Worm (Caenorhabditis elegans) whole organism, late embryonic: ENCODE data around the gene aly-1.

ENCODE experiments used
- C08G9.2 ChIP-seq: sonication (generic microtip); optimal IDR thresholded peaks from 2 replicates; lab custom pipeline; 2016; ENCODE audit warnings: mild to moderate bottlenecking, missing genetic modification characterization, moderate library complexity, missing compliant biosample characterization
- K09A11.1 ChIP-seq: sonication (generic microtip); optimal IDR thresholded peaks from 2 replicates; lab custom pipeline; 2017; ENCODE audit warnings: antibody characterized with exemption, mild to moderate bottlenecking, missing genetic modification characterization, missing compliant biosample characterization; ENCODE audit not compliant: insufficient read depth
- Y22D7AL.16 ChIP-seq: sonication (generic microtip); optimal IDR thresholded peaks from 2 replicates; lab custom pipeline; 2016; ENCODE audit warnings: missing genetic modification characterization, missing compliant biosample characterization
- ahr-1 ChIP-seq: sonication (generic microtip); optimal IDR thresholded peaks from 2 replicates; lab custom pipeline; 2016; ENCODE audit warnings: missing genetic modification characterization, missing compliant biosample characterization
- ceh-18 ChIP-seq: sonication (generic microtip); optimal IDR thresholded peaks from 2 replicates; lab custom pipeline; 2016; ENCODE audit warnings: missing genetic modification characterization, missing compliant biosample characterization
- ceh-19 ChIP-seq: fragments of 200-800 bp; sonication (Bioruptor generic); optimal IDR thresholded peaks from 2 replicates; lab custom pipeline; 2018; ENCODE audit warnings: mild to moderate bottlenecking, missing genetic modification characterization, missing compliant biosample characterization
- ceh-22 ChIP-seq: sonication (generic microtip); optimal IDR thresholded peaks from 2 replicates; lab custom pipeline; 2017; ENCODE audit warnings: missing biosample characterization, missing genetic modification characterization
- ceh-30 ChIP-seq: fragments of 150-350 bp; optimal IDR thresholded peaks from 2 replicates; lab custom pipeline; 2014; ENCODE audit warnings: missing biosample characterization, missing genetic modification characterization
- ceh-34 ChIP-seq: sonication (generic microtip); optimal IDR thresholded peaks from 2 replicates; lab custom pipeline; 2016; ENCODE audit warnings: mild to moderate bottlenecking, missing genetic modification characterization, missing compliant biosample characterization
- ceh-45 ChIP-seq: fragments of 200-800 bp; sonication (Bioruptor generic); IDR thresholded peaks from 2 replicates; pipeline ENCODE4 v1.3.6; 2022; ENCODE audit warnings: missing genetic modification reagents, missing genetic modification characterization, missing compliant biosample characterization
- ceh-48 ChIP-seq: sonication (generic microtip); optimal IDR thresholded peaks from 2 replicates; lab custom pipeline; 2016; ENCODE audit warnings: missing genetic modification characterization, inconsistent platforms, missing compliant biosample characterization
- ceh-6 ChIP-seq: fragments of 200-800 bp; sonication (Bioruptor generic); optimal IDR thresholded peaks from 2 replicates; lab custom pipeline; 2018; ENCODE audit warnings: mild to moderate bottlenecking, missing genetic modification characterization, missing compliant biosample characterization
- ceh-9 ChIP-seq: sonication (generic microtip); optimal IDR thresholded peaks from 2 replicates; lab custom pipeline; 2016; ENCODE audit warnings: mild to moderate bottlenecking, missing genetic modification characterization, inconsistent platforms, missing compliant biosample characterization
- che-1 ChIP-seq: sonication (generic microtip); optimal IDR thresholded peaks from 2 replicates; lab custom pipeline; 2016; ENCODE audit warnings: mild to moderate bottlenecking, missing genetic modification characterization, missing compliant biosample characterization
- elt-4 ChIP-seq: sonication (generic microtip); optimal IDR thresholded peaks from 2 replicates; lab custom pipeline; 2016; ENCODE audit warnings: missing genetic modification characterization, missing compliant biosample characterization
- eyg-1 ChIP-seq: sonication (generic microtip); optimal IDR thresholded peaks from 2 replicates; lab custom pipeline; 2016; ENCODE audit warnings: missing genotype, missing genetic modification characterization, missing compliant biosample characterization
- fkh-6 ChIP-seq: sonication (generic microtip); optimal IDR thresholded peaks from 2 replicates; lab custom pipeline; 2016; ENCODE audit warnings: missing genetic modification characterization, missing compliant biosample characterization
- hlh-6 ChIP-seq: sonication (generic microtip); optimal IDR thresholded peaks from 2 replicates; lab custom pipeline; 2016; ENCODE audit warnings: missing genotype, missing genetic modification characterization, missing compliant biosample characterization
- lin-11 ChIP-seq: fragments of 200-800 bp; sonication (Bioruptor generic); optimal IDR thresholded peaks from 2 replicates; lab custom pipeline; 2018; ENCODE audit warnings: mild to moderate bottlenecking, missing genetic modification characterization, missing compliant biosample characterization
- madf-2 ChIP-seq: sonication (generic microtip); optimal IDR thresholded peaks from 2 replicates; lab custom pipeline; 2017; ENCODE audit warnings: missing genetic modification characterization, missing compliant biosample characterization
- mec-3 ChIP-seq: sonication (generic microtip); optimal IDR thresholded peaks from 2 replicates; lab custom pipeline; 2016; ENCODE audit warnings: borderline replicate concordance, missing genetic modification characterization, missing compliant biosample characterization
- nfya-1 ChIP-seq: sonication (generic microtip); optimal IDR thresholded peaks from 2 replicates; lab custom pipeline; 2017; ENCODE audit warnings: missing genetic modification characterization, mild to moderate bottlenecking, missing compliant biosample characterization, antibody characterized with exemption, moderate library complexity
- nhr-11 ChIP-seq: fragments of 150-350 bp; optimal IDR thresholded peaks from 2 replicates; lab custom pipeline; 2014; ENCODE audit warnings: missing biosample characterization, missing genetic modification characterization
- nhr-232 ChIP-seq: sonication (generic microtip); optimal IDR thresholded peaks from 2 replicates; lab custom pipeline; 2016; ENCODE audit warnings: missing genetic modification characterization, missing compliant biosample characterization
- npax-4 ChIP-seq: sonication (generic microtip); optimal IDR thresholded peaks from 2 replicates; lab custom pipeline; 2016; ENCODE audit warnings: missing genetic modification characterization, missing compliant biosample characterization
- odd-2 ChIP-seq: sonication (generic microtip); optimal IDR thresholded peaks from 2 replicates; lab custom pipeline; 2017; ENCODE audit warnings: antibody characterized with exemption, mild to moderate bottlenecking, missing genetic modification characterization, missing compliant biosample characterization
- pag-3 ChIP-seq: sonication (generic microtip); optimal IDR thresholded peaks from 2 replicates; lab custom pipeline; 2016; ENCODE audit warnings: missing compliant biosample characterization, missing genetic modification characterization, borderline replicate concordance
- pax-1 ChIP-seq: fragments of 150-350 bp; optimal IDR thresholded peaks from 2 replicates; lab custom pipeline; 2014; ENCODE audit warnings: missing biosample characterization, missing genetic modification characterization
- pha-4 ChIP-seq: fragments of 150-350 bp; optimal IDR thresholded peaks from 2 replicates; lab custom pipeline; 2018; ENCODE audit warnings: missing biosample characterization, missing genetic modification reagents, missing genetic modification characterization
- pqm-1 ChIP-seq: sonication (generic microtip); optimal IDR thresholded peaks from 2 replicates; lab custom pipeline; 2016; ENCODE audit warnings: missing genetic modification characterization, missing compliant biosample characterization
- pros-1 ChIP-seq: fragments of 150-350 bp; optimal IDR thresholded peaks from 2 replicates; lab custom pipeline; 2014; ENCODE audit warnings: missing biosample characterization, missing genetic modification reagents, missing genetic modification characterization
- ref-2 ChIP-seq: sonication (generic microtip); optimal IDR thresholded peaks from 2 replicates; lab custom pipeline; 2016; ENCODE audit warnings: missing genetic modification characterization, missing compliant biosample characterization
- rnt-1 ChIP-seq: sonication (generic microtip); optimal IDR thresholded peaks from 2 replicates; lab custom pipeline; 2016; ENCODE audit warnings: missing genetic modification characterization, missing compliant biosample characterization
- sdc-2 ChIP-seq: sonication (generic microtip); optimal IDR thresholded peaks from 2 replicates; lab custom pipeline; 2016; ENCODE audit warnings: missing genotype, missing genetic modification characterization, missing compliant biosample characterization
- sox-4 ChIP-seq: sonication (generic microtip); optimal IDR thresholded peaks from 2 replicates; lab custom pipeline; 2017; ENCODE audit warnings: mild to moderate bottlenecking, missing genetic modification characterization, inconsistent platforms, missing compliant biosample characterization
- tbx-2 ChIP-seq: sonication (generic microtip); optimal IDR thresholded peaks from 2 replicates; lab custom pipeline; 2016; ENCODE audit warnings: missing genetic modification characterization, missing compliant biosample characterization
- unc-42 ChIP-seq: sonication (generic microtip); optimal IDR thresholded peaks from 2 replicates; lab custom pipeline; 2016; ENCODE audit warnings: missing genotype, missing genetic modification characterization, missing compliant biosample characterization
- unc-55 ChIP-seq: sonication (generic microtip); optimal IDR thresholded peaks from 2 replicates; lab custom pipeline; 2017; ENCODE audit warnings: missing biosample characterization, missing genetic modification reagents, missing genetic modification characterization
- ztf-16 ChIP-seq: sonication (generic microtip); optimal IDR thresholded peaks from 2 replicates; lab custom pipeline; 2017; ENCODE audit warnings: missing genetic modification characterization, missing compliant biosample characterization

The aly-1 gene

ce11 chrIV:9130605-9131004 lies 21.9 kb downstream of the aly-1 start:
- TF ChIP-seq odd-2 (tag; lab: Kevin White, UChicago): no peak
- no peak for TF ChIP-seq ceh-30 (tag; lab: Kevin White, UChicago)
- TF ChIP-seq K09A11.1 (tag; lab: Kevin White, UChicago): no peak
- TF ChIP-seq ceh-34 (tag; lab: Kevin White, UChicago): no peak
- no peak for TF ChIP-seq pax-1 (tag; lab: Kevin White, UChicago)
- no peak for TF ChIP-seq ztf-16 (tag; lab: Kevin White, UChicago)
- TF ChIP-seq madf-2 (tag; lab: Kevin White, UChicago): no peak
- TF ChIP-seq ceh-19 (GFP tag; lab: Kevin White, UChicago): no peak
- TF ChIP-seq pqm-1 (tag; lab: Kevin White, UChicago): no peak
- no peak for TF ChIP-seq rnt-1 (tag; lab: Kevin White, UChicago)
- no peak for TF ChIP-seq sox-4
- TF ChIP-seq Y22D7AL.16 (tag; lab: Kevin White, UChicago): no peak
- TF ChIP-seq nfya-1 (tag; lab: Kevin White, UChicago): no peak

ce11 chrIV:9135377-9135776 lies 26.6 kb downstream of the aly-1 start, which contains the start of gene delm-1:
TSS of gene delm-1 (minus strand) at chrIV:9135477.
- TF ChIP-seq mec-3 (tag; lab: Kevin White, UChicago) (no peak), eyg-1 (tag; lab: Kevin White, UChicago) (no peak), npax-4 (no peak), unc-55 (GFP tag; lab: Kevin White, UChicago) (no peak), elt-4 (tag; lab: Kevin White, UChicago) (no peak), ceh-22 (tag; lab: Kevin White, UChicago) (no peak), pros-1 (tag; lab: Kevin White, UChicago) (no peak), ztf-16 (tag; lab: Kevin White, UChicago) (no peak)

ce11 chrIV:9140172-9140805 lies 31.6 kb downstream of the aly-1 start:
- TF ChIP-seq eyg-1 (tag; lab: Kevin White, UChicago): no peak
- no peak for TF ChIP-seq che-1 (tag; lab: Kevin White, UChicago)
- TF ChIP-seq pag-3 (tag; lab: Kevin White, UChicago): no peak
- TF ChIP-seq lin-11 (tag; lab: Kevin White, UChicago): no peak
- TF ChIP-seq ceh-45 (GFP tag; lab: Robert Waterston, UW): no peak
- TF ChIP-seq Y22D7AL.16 (tag; lab: Kevin White, UChicago): no peak
- TF ChIP-seq pha-4 (tag; lab: Kevin White, UChicago): no peak
- TF ChIP-seq C08G9.2 (tag; lab: Kevin White, UChicago): no peak
- no peak for TF ChIP-seq ref-2 (tag; lab: Kevin White, UChicago)

- no peak for TF ChIP-seq lin-11 (tag; lab: Kevin White, UChicago)
- no peak for TF ChIP-seq pag-3 (tag; lab: Kevin White, UChicago)
- TF ChIP-seq hlh-6: no peak
- TF ChIP-seq pha-4 (tag; lab: Kevin White, UChicago): no peak
- no peak for TF ChIP-seq fkh-6 (tag; lab: Kevin White, UChicago)
- no peak for TF ChIP-seq nhr-11
- no peak for TF ChIP-seq tbx-2 (tag; lab: Kevin White, UChicago)
- TF ChIP-seq unc-42 (tag; lab: Kevin White, UChicago): peak; percentile 29
These were observed 35.7 kb downstream of the aly-1 start, which contains the start of gene flp-1 for ce11 chrIV:9144405-9144804. TSS of gene flp-1 (plus strand) at chrIV:9144705.

ce11 chrIV:9146111-9146510 lies 37.4 kb downstream of the aly-1 start, which contains the start of gene daf-10:
TSS of gene daf-10 (minus strand) at chrIV:9146211.
- TF ChIP-seq C08G9.2 (tag; lab: Kevin White, UChicago) (no peak), lin-11 (tag; lab: Kevin White, UChicago) (no peak), unc-42 (tag; lab: Kevin White, UChicago) (no peak), ceh-48 (no peak), sdc-2 (tag; lab: Kevin White, UChicago) (no peak), K09A11.1 (tag; lab: Kevin White, UChicago) (no peak), nhr-232 (tag; lab: Kevin White, UChicago) (no peak), ahr-1 (tag; lab: Kevin White, UChicago) (no peak), ceh-6 (GFP tag; lab: Kevin White, UChicago) (no peak), tbx-2 (tag; lab: Kevin White, UChicago) (no peak), ceh-18 (tag; lab: Kevin White, UChicago) (no peak), ceh-9 (tag; lab: Kevin White, UChicago) (no peak), sox-4 (no peak), unc-55 (GFP tag; lab: Kevin White, UChicago) (no peak)
